Worm (Caenorhabditis elegans): ENCODE data around the gene sre-35.

Gene sre-35

DNA sequence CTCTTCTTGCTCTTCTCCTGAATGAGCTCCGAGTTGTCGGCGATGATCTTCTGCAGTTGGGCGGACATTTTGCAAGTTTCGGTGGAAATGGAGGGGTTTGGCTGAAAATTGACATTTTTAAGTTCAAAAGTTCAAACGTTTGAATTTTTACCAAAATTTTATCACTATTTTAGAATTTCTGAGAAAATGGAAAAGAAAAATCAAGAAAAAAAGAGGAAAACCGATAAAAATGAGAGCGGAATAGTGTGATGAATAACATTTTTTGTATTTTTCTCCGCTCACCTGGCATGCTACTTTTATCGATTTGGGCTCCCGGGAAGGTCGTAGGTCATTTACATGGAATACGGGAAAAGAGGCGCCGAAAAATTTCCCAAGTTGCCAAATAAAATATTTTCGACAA lies 32.4 kb upstream of the sre-35 start, which contains the start of gene F15A4.10:
F15A4.10 (minus strand) TSS at position 101 of the 400 bp plus-strand sequence.
- no peak for TF ChIP-seq K02D7.2 (tag; optimal IDR thresholded peaks at IDR 0.05)
- no peak for TF ChIP-seq ceh-14 (tag; optimal IDR thresholded peaks at IDR 0.05)
- TF ChIP-seq ceh-22 (tag; optimal IDR thresholded peaks at IDR 0.05) = no peak
- TF ChIP-seq npax-4 (tag; optimal IDR thresholded peaks at IDR 0.05) = no peak
- TF ChIP-seq C38D4.7 (GFP tag; optimal IDR thresholded peaks at IDR 0.05) = no peak
- no peak for TF ChIP-seq fkh-10 (GFP tag; optimal IDR thresholded peaks at IDR 0.05)
- TF ChIP-seq T23F11.4 (GFP tag; optimal IDR thresholded peaks at IDR 0.05) = no peak
- no peak for TF ChIP-seq ahr-1 (tag; optimal IDR thresholded peaks at IDR 0.05)
- no peak for TF ChIP-seq ceh-45 (GFP tag; IDR thresholded peaks at IDR 0.05)
- TF ChIP-seq sox-2 (GFP tag; IDR thresholded peaks at IDR 0.05) = no peak
- no peak for TF ChIP-seq pax-1 (tag; optimal IDR thresholded peaks at IDR 0.05)
- TF ChIP-seq hlh-8 (tag; optimal IDR thresholded peaks at IDR 0.05) = no peak
- TF ChIP-seq F13H6.1 (tag; optimal IDR thresholded peaks at IDR 0.05) = no peak
- no peak for TF ChIP-seq unc-55 (GFP tag; optimal IDR thresholded peaks at IDR 0.05)
- no peak for TF ChIP-seq Y22D7AL.16 (tag; optimal IDR thresholded peaks at IDR 0.05)
- no peak for TF ChIP-seq ceh-24 (tag; optimal IDR thresholded peaks at IDR 0.05)

ce11 chrII:12482622-12483021 lies 30.0 kb upstream of the sre-35 start, which contains the start of gene fbxb-102:
Gene fbxb-102, plus strand, starts transcription at chrII:12482922.
- TF ChIP-seq npax-4 (tag; optimal IDR thresholded peaks at IDR 0.05) (no peak), lim-6 (tag; optimal IDR thresholded peaks at IDR 0.05) (no peak), sox-4 (tag; optimal IDR thresholded peaks at IDR 0.05) (no peak), ama-1 (optimal IDR thresholded peaks at IDR 0.05) (no peak)

DNA sequence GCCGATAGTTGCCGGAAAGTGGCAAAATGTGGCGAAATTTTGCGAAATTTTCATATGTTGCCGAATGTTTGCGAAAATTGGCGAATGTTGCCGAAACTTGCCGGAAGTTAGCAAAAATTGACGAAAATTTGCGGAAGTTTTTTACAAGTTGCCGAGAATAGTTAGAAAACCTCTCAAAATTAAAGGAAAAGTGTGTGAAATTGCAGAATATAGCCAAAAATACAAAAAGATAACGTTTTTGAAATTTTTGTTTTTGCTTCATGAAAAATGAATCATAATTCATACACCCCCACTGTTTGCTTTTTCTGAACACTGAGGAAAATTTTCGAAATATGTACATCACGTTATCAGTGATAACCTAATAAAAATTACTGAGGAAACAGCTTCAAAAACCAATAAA lies 29.0 kb upstream of the sre-35 start:
- no peak for TF ChIP-seq unc-42 (tag; optimal IDR thresholded peaks at IDR 0.05)
- no peak for TF ChIP-seq C08G9.2 (tag; optimal IDR thresholded peaks at IDR 0.05)
- no peak for TF ChIP-seq madf-2 (tag; optimal IDR thresholded peaks at IDR 0.05)
- no peak for TF ChIP-seq ceh-45 (GFP tag; IDR thresholded peaks at IDR 0.05)
- TF ChIP-seq pros-1 (tag; optimal IDR thresholded peaks at IDR 0.05) = no peak
- no peak for TF ChIP-seq hlh-15 (tag; optimal IDR thresholded peaks at IDR 0.05)

- TF ChIP-seq ets-4 (tag; optimal IDR thresholded peaks at IDR 0.05) (no peak), ceh-48 (tag; optimal IDR thresholded peaks at IDR 0.05) (no peak), unc-42 (tag; optimal IDR thresholded peaks at IDR 0.05) (no peak), sdc-2 (tag; optimal IDR thresholded peaks at IDR 0.05) (no peak), C08G9.2 (tag; optimal IDR thresholded peaks at IDR 0.05) (no peak), ceh-24 (tag; optimal IDR thresholded peaks at IDR 0.05) (no peak), sox-2 (GFP tag; IDR thresholded peaks at IDR 0.05) (no peak), hlh-30 (tag; optimal IDR thresholded peaks at IDR 0.05; ENCODE audit: insufficient read depth) (no peak), pros-1 (tag; optimal IDR thresholded peaks at IDR 0.05) (no peak), pha-4 (tag; optimal IDR thresholded peaks at IDR 0.05) (no peak), K09A11.1 (tag; optimal IDR thresholded peaks at IDR 0.05; ENCODE audit: insufficient read depth) (no peak), ttx-3 (tag; optimal IDR thresholded peaks at IDR 0.05) (no peak), ceh-2 (tag; optimal IDR thresholded peaks at IDR 0.05) (no peak), eyg-1 (tag; optimal IDR thresholded peaks at IDR 0.05) (no peak), nhr-232 (tag; optimal IDR thresholded peaks at IDR 0.05) (no peak), hlh-13 (GFP tag; optimal IDR thresholded peaks at IDR 0.05) (no peak), mec-3 (tag; optimal IDR thresholded peaks at IDR 0.05; ENCODE audit: borderline replicate concordance) (no peak)
Observed at ce11 chrII:12480811-12481210, 28.2 kb upstream of the sre-35 start, which contains the start of gene arrd-9. Gene arrd-9, minus strand, starts transcription at chrII:12480911.

ce11 chrII:12473406-12473805 lies 20.8 kb upstream of the sre-35 start, which contains the start of gene srg-17:
Gene srg-17, plus strand, starts transcription at chrII:12473706.
- TF ChIP-seq lim-6 (tag; optimal IDR thresholded peaks at IDR 0.05) (no peak), unc-42 (tag; optimal IDR thresholded peaks at IDR 0.05) (no peak), hlh-15 (tag; optimal IDR thresholded peaks at IDR 0.05) (no peak), K02D7.2 (tag; optimal IDR thresholded peaks at IDR 0.05) (no peak), ref-2 (tag; optimal IDR thresholded peaks at IDR 0.05) (no peak), che-1 (tag; optimal IDR thresholded peaks at IDR 0.05) (no peak), dve-1 (tag; optimal IDR thresholded peaks at IDR 0.05) (no peak), ceh-30 (tag; optimal IDR thresholded peaks at IDR 0.05) (no peak), tbx-2 (tag; optimal IDR thresholded peaks at IDR 0.05) (no peak), nhr-232 (tag; optimal IDR thresholded peaks at IDR 0.05) (no peak), pag-3 (tag; optimal IDR thresholded peaks at IDR 0.05; ENCODE audit: borderline replicate concordance) (no peak), pax-1 (tag; optimal IDR thresholded peaks at IDR 0.05) (no peak), nhr-11 (tag; optimal IDR thresholded peaks at IDR 0.05) (no peak), unc-86 (tag; optimal IDR thresholded peaks at IDR 0.05) (no peak), tbx-7 (tag; optimal IDR thresholded peaks at IDR 0.05) (no peak)
